Fruit fly (Drosophila melanogaster): ENCODE measurements around the gene Rsph1.
A peak's percentile ranks its signal among the peaks of the same experiment; 100 is the strongest.

The Rsph1 gene

dm6 chr2L:13215640-13216129, 32.4 kb downstream of the Rsph1 start:
- TF ChIP-seq bab1 (GFP tag; optimal IDR thresholded peaks at IDR 0.05) (peak; percentile 41), kay (GFP tag; ENCODE audit: borderline replicate concordance) (peak; percentile 98), Mnt (GFP tag; optimal IDR thresholded peaks at IDR 0.05) (peak; percentile 40), pad (GFP tag; optimal IDR thresholded peaks at IDR 0.05) (peak; percentile 44), CG1620 (GFP tag; optimal IDR thresholded peaks at IDR 0.05) (peak; percentile 61), tj (GFP tag; optimal IDR thresholded peaks at IDR 0.05) (peak; percentile 71), CG12768 (GFP tag; optimal IDR thresholded peaks at IDR 0.05) (peak; percentile 55), cic (GFP tag; optimal IDR thresholded peaks at IDR 0.05) (peak; percentile 44), Crg-1 (GFP tag; optimal IDR thresholded peaks at IDR 0.05) (peak; percentile 30), CG7101 (tag; optimal IDR thresholded peaks at IDR 0.05) (peak; percentile 49)

dm6 chr2L:13219281-13220092, 36.2 kb downstream of the Rsph1 start, which contains the start of the genes CG9426 and mRF1:
Gene CG9426, minus strand, starts transcription at chr2L:13219923.
Gene mRF1, plus strand, starts transcription at chr2L:13219979.
- TF ChIP-seq pad (GFP tag; optimal IDR thresholded peaks at IDR 0.05): peak; percentile 24
- TF ChIP-seq bab1 (GFP tag; optimal IDR thresholded peaks at IDR 0.05): peak; percentile 48
- peak; percentile 30 for TF ChIP-seq CG7101 (tag; optimal IDR thresholded peaks at IDR 0.05)
- peak; percentile 28 for TF ChIP-seq CG33017 (tag; optimal IDR thresholded peaks at IDR 0.05)
- TF ChIP-seq CG12768 (GFP tag; optimal IDR thresholded peaks at IDR 0.05): peak; percentile 18
- peak; percentile 54 for TF ChIP-seq Mnt (GFP tag; optimal IDR thresholded peaks at IDR 0.05)
- peak; percentile 13 for TF ChIP-seq CG1620 (GFP tag; optimal IDR thresholded peaks at IDR 0.05)
- TF ChIP-seq CG11617 (GFP tag; optimal IDR thresholded peaks at IDR 0.05): peak; percentile 1
- no peak for TF ChIP-seq tj (GFP tag; optimal IDR thresholded peaks at IDR 0.05)
- peak; percentile 56 for TF ChIP-seq CG14711 (tag; optimal IDR thresholded peaks at IDR 0.05)
- no peak for TF ChIP-seq toe (GFP tag; optimal IDR thresholded peaks at IDR 0.05)

- TF ChIP-seq CG5204 (GFP tag; optimal IDR thresholded peaks at IDR 0.05): no peak
- peak; percentile 63 for TF ChIP-seq pad (GFP tag; optimal IDR thresholded peaks at IDR 0.05)
- TF ChIP-seq Mnt (GFP tag; optimal IDR thresholded peaks at IDR 0.05): peak; percentile 90
- peak; percentile 44 for TF ChIP-seq Hr96 (GFP tag; optimal IDR thresholded peaks at IDR 0.05)
- no peak for TF ChIP-seq toe (GFP tag; optimal IDR thresholded peaks at IDR 0.05)
- no peak for TF ChIP-seq cic (GFP tag; optimal IDR thresholded peaks at IDR 0.05)
- peak; percentile 59 for TF ChIP-seq CG7045 (GFP tag; optimal IDR thresholded peaks at IDR 0.05)
- TF ChIP-seq CG12768 (GFP tag; optimal IDR thresholded peaks at IDR 0.05): peak; percentile 40
- TF ChIP-seq bab1 (GFP tag; optimal IDR thresholded peaks at IDR 0.05): peak; percentile 74
- peak; percentile 30 for TF ChIP-seq ovo (GFP tag; optimal IDR thresholded peaks at IDR 0.05)
- peak; percentile 93 for TF ChIP-seq kay (GFP tag; ENCODE audit: borderline replicate concordance)
- TF ChIP-seq CG1620 (GFP tag; optimal IDR thresholded peaks at IDR 0.05): peak; percentile 77
- no peak for TF ChIP-seq cnc (optimal IDR thresholded peaks at IDR 0.05)
- TF ChIP-seq Crg-1 (GFP tag; optimal IDR thresholded peaks at IDR 0.05): peak; percentile 59
- TF ChIP-seq Clk (GFP tag; optimal IDR thresholded peaks at IDR 0.05): peak; percentile 19
- TF ChIP-seq tj (GFP tag; optimal IDR thresholded peaks at IDR 0.05): peak; percentile 29
- TF ChIP-seq CG7101 (tag; optimal IDR thresholded peaks at IDR 0.05): peak; percentile 85
- peak; percentile 81 for TF ChIP-seq CG33017 (tag; optimal IDR thresholded peaks at IDR 0.05)
- peak; percentile 52 for TF ChIP-seq CG11617 (GFP tag; optimal IDR thresholded peaks at IDR 0.05)
- peak; percentile 95 for TF ChIP-seq CG14711 (tag; optimal IDR thresholded peaks at IDR 0.05)
Observed at dm6 chr2L:13222225-13222648, 39.0 kb downstream of the Rsph1 start, which contains the start of the genes Ski6 and CG16812. Gene Ski6, minus strand, starts transcription at chr2L:13222429. Gene CG16812, plus strand, starts transcription at chr2L:13222587.

- TF ChIP-seq cnc (optimal IDR thresholded peaks at IDR 0.05) (no peak), CG1620 (GFP tag; optimal IDR thresholded peaks at IDR 0.05) (no peak), CG11617 (GFP tag; optimal IDR thresholded peaks at IDR 0.05) (no peak), CG14711 (tag; optimal IDR thresholded peaks at IDR 0.05) (no peak), toe (GFP tag; optimal IDR thresholded peaks at IDR 0.05) (no peak), CG12768 (GFP tag; optimal IDR thresholded peaks at IDR 0.05) (no peak), cic (GFP tag; optimal IDR thresholded peaks at IDR 0.05) (no peak), Hr96 (GFP tag; optimal IDR thresholded peaks at IDR 0.05) (no peak), tj (GFP tag; optimal IDR thresholded peaks at IDR 0.05) (no peak), Mnt (GFP tag; optimal IDR thresholded peaks at IDR 0.05) (no peak), CG7045 (GFP tag; optimal IDR thresholded peaks at IDR 0.05) (no peak), bab1 (GFP tag; optimal IDR thresholded peaks at IDR 0.05) (no peak), ovo (GFP tag; optimal IDR thresholded peaks at IDR 0.05) (no peak), pad (GFP tag; optimal IDR thresholded peaks at IDR 0.05) (no peak), CG5204 (GFP tag; optimal IDR thresholded peaks at IDR 0.05) (no peak)
Observed at dm6 chr2L:13225225-13225840, 42.1 kb downstream of the Rsph1 start, which contains the start of gene CG15480. Gene CG15480, minus strand, starts transcription at chr2L:13225275.

- TF ChIP-seq Mnt (GFP tag; optimal IDR thresholded peaks at IDR 0.05) (no peak), ovo (GFP tag; optimal IDR thresholded peaks at IDR 0.05) (no peak)
Observed at dm6 chr2L:13227242-13227641, 44.0 kb downstream of the Rsph1 start, which contains the start of gene CG16813. Gene CG16813, plus strand, starts transcription at chr2L:13227529.

Measured in whole organism, adult.